Fruit fly (Drosophila melanogaster) whole organism, embryonic: ENCODE data around the gene CG43354.

Experiments
- Abd-B ChIP-seq: fragments of 200-800 bp; sonication (Bioruptor generic); optimal IDR thresholded peaks from 2 replicates; lab custom pipeline; 2018; ENCODE audit warnings: missing biosample characterization, mild to moderate bottlenecking, missing genetic modification characterization, moderate library complexity
- CG10267 ChIP-seq: fragments of 200-800 bp; sonication (Bioruptor generic); optimal IDR thresholded peaks from 2 replicates; lab custom pipeline; 2018; ENCODE audit warnings: missing biosample characterization, mild to moderate bottlenecking, missing genetic modification characterization, moderate library complexity
- CG11504 ChIP-seq: fragments of 200-800 bp; sonication (Bioruptor generic); optimal IDR thresholded peaks from 3 replicates; lab custom pipeline; 2019; ENCODE audit warnings: missing biosample characterization, mild to moderate bottlenecking, missing genetic modification characterization, moderate library complexity
- CG12155 ChIP-seq: fragments of 200-800 bp; sonication (Bioruptor generic); optimal IDR thresholded peaks from 3 replicates; lab custom pipeline; 2016; ENCODE audit warnings: missing biosample characterization, missing genetic modification characterization
- CG15073 ChIP-seq: fragments of 200-800 bp; sonication (Bioruptor generic); optimal IDR thresholded peaks from 2 replicates; lab custom pipeline; 2016; ENCODE audit warnings: missing biosample characterization, missing genetic modification characterization
- CG15696 ChIP-seq: fragments of 200-800 bp; sonication (Bioruptor generic); optimal IDR thresholded peaks from 2 replicates; lab custom pipeline; 2019; ENCODE audit warnings: missing biosample characterization, mild to moderate bottlenecking, missing genetic modification characterization, moderate library complexity
- CG16863 ChIP-seq: fragments of 200-800 bp; sonication (Bioruptor generic); optimal IDR thresholded peaks from 3 replicates; lab custom pipeline; 2016; ENCODE audit warnings: missing biosample characterization, missing genetic modification characterization
- CG17328 ChIP-seq: fragments of 200-800 bp; sonication (Bioruptor generic); IDR thresholded peaks from 2 replicates; pipeline ENCODE4 v1.3.6; 2022; ENCODE audit warnings: missing biosample characterization, missing genetic modification characterization
- CG2120 ChIP-seq: fragments of 200-800 bp; sonication (Bioruptor generic); optimal IDR thresholded peaks from 3 replicates; lab custom pipeline; 2016; ENCODE audit warnings: missing biosample characterization, missing genetic modification characterization
- CG31388 ChIP-seq: fragments of 200-800 bp; sonication (Bioruptor generic); optimal IDR thresholded peaks from 2 replicates; lab custom pipeline; 2016; ENCODE audit warnings: missing biosample characterization, missing genetic modification characterization
- CG31441 ChIP-seq: fragments of 200-800 bp; sonication (Bioruptor generic); IDR thresholded peaks from 2 replicates; pipeline ENCODE4 v1.3.6; 2022; ENCODE audit warnings: missing biosample characterization, missing genetic modification characterization
- CG34422 ChIP-seq: fragments of 200-800 bp; sonication (Bioruptor generic); IDR thresholded peaks from 3 replicates; pipeline ENCODE4 v1.3.6; 2022; ENCODE audit warnings: missing biosample characterization, missing genetic modification characterization
- CG43689 ChIP-seq: fragments of 200-800 bp; sonication (Bioruptor generic); IDR thresholded peaks from 2 replicates; pipeline ENCODE4 v1.3.6; 2022; ENCODE audit warnings: missing biosample characterization, missing genetic modification characterization
- CG4404 ChIP-seq: fragments of 200-800 bp; sonication (Bioruptor generic); IDR thresholded peaks from 2 replicates; pipeline ENCODE4 v1.3.6; 2022; ENCODE audit warnings: missing biosample characterization, missing genetic modification characterization
- CG5245 ChIP-seq: fragments of 200-800 bp; sonication (Bioruptor generic); optimal IDR thresholded peaks from 3 replicates; lab custom pipeline; 2016; ENCODE audit warnings: missing biosample characterization, missing genetic modification characterization
- CG6765 ChIP-seq: fragments of 200-800 bp; sonication (Bioruptor generic); optimal IDR thresholded peaks from 3 replicates; lab custom pipeline; 2017; ENCODE audit warnings: missing biosample characterization, mild to moderate bottlenecking, missing genetic modification characterization
- CG7839 ChIP-seq: fragments of 200-800 bp; sonication (Bioruptor generic); optimal IDR thresholded peaks from 3 replicates; lab custom pipeline; 2018; ENCODE audit warnings: missing biosample characterization, mild to moderate bottlenecking, missing genetic modification characterization, moderate library complexity
- CG9727 ChIP-seq: fragments of 200-800 bp; sonication (Bioruptor generic); optimal IDR thresholded peaks from 3 replicates; lab custom pipeline; 2017; ENCODE audit warnings: missing biosample characterization, mild to moderate bottlenecking, missing genetic modification characterization
- CG9932 ChIP-seq: fragments of 200-800 bp; sonication (Bioruptor generic); IDR thresholded peaks from 2 replicates; pipeline ENCODE4 v1.3.6; 2022; ENCODE audit warnings: missing biosample characterization, missing genetic modification characterization
- Dbx ChIP-seq: fragments of 200-800 bp; sonication (Bioruptor generic); IDR thresholded peaks from 3 replicates; pipeline ENCODE4 v1.3.6; 2022; ENCODE audit warnings: missing biosample characterization, missing genetic modification characterization
- Drgx ChIP-seq: fragments of 200-800 bp; sonication (Bioruptor generic); IDR thresholded peaks from 2 replicates; pipeline ENCODE4 v1.3.6; 2022; ENCODE audit warnings: missing biosample characterization, missing genetic modification characterization
- Fer2 ChIP-seq: fragments of 200-800 bp; sonication (Bioruptor generic); optimal IDR thresholded peaks from 2 replicates; lab custom pipeline; 2018; ENCODE audit warnings: missing biosample characterization, mild to moderate bottlenecking, missing genetic modification characterization, moderate library complexity
- Gsc ChIP-seq: fragments of 200-800 bp; sonication (Bioruptor generic); IDR thresholded peaks from 2 replicates; pipeline ENCODE4 v1.3.6; 2022; ENCODE audit warnings: missing biosample characterization, missing genetic modification characterization
- Hmr ChIP-seq: fragments of 200-800 bp; sonication (Bioruptor generic); optimal IDR thresholded peaks from 3 replicates; lab custom pipeline; 2017; ENCODE audit warnings: mild to moderate bottlenecking, missing biosample characterization, missing genetic modification reagents, missing genetic modification characterization
- Sin3A ChIP-seq: fragments of >200 bp; optimal IDR thresholded peaks from 2 replicates; lab custom pipeline; 2018
- Sox102F ChIP-seq: fragments of 200-800 bp; sonication (Bioruptor generic); optimal IDR thresholded peaks from 2 replicates; lab custom pipeline; 2018; ENCODE audit warnings: missing biosample characterization, mild to moderate bottlenecking, missing genetic modification characterization, moderate library complexity
- croc ChIP-seq: fragments of 200-800 bp; sonication (Bioruptor generic); conservative IDR thresholded peaks from 3 replicates; pipeline ENCODE4 v1.3.6; 2022; ENCODE audit warnings: missing biosample characterization, missing genetic modification characterization
- dm ChIP-seq: fragments of 200-800 bp; sonication (Bioruptor generic); optimal IDR thresholded peaks from 3 replicates; lab custom pipeline; 2016; ENCODE audit warnings: missing biosample characterization, missing genetic modification characterization
- dmrt11E ChIP-seq: fragments of 200-800 bp; sonication (Bioruptor generic); optimal IDR thresholded peaks from 3 replicates; lab custom pipeline; 2018; ENCODE audit warnings: missing biosample characterization, mild to moderate bottlenecking, missing genetic modification characterization, moderate library complexity
- dmrt99B ChIP-seq: fragments of 200-800 bp; sonication (Bioruptor generic); optimal IDR thresholded peaks from 2 replicates; lab custom pipeline; 2018; ENCODE audit warnings: missing biosample characterization, mild to moderate bottlenecking, missing genetic modification characterization, moderate library complexity
- fd96Cb ChIP-seq: fragments of 200-800 bp; sonication (Bioruptor generic); optimal IDR thresholded peaks from 2 replicates; lab custom pipeline; 2018; ENCODE audit warnings: missing biosample characterization, mild to moderate bottlenecking, missing genetic modification characterization, moderate library complexity
- gem ChIP-seq: fragments of 200-800 bp; sonication (Bioruptor generic); optimal IDR thresholded peaks from 2 replicates; lab custom pipeline; 2019; ENCODE audit warnings: missing biosample characterization, mild to moderate bottlenecking, missing genetic modification characterization, moderate library complexity
- insv ChIP-seq, 2 experiments: fragments of 200-800 bp; sonication (Bioruptor generic); optimal IDR thresholded peaks; 3 replicates each; lab custom pipeline; 2016 to 2018; ENCODE audit warnings: missing biosample characterization in 2 of 2, missing genetic modification characterization in 2 of 2
- klu ChIP-seq: fragments of 200-800 bp; sonication (Bioruptor generic); IDR thresholded peaks from 2 replicates; pipeline ENCODE4 v1.3.6; 2022; ENCODE audit warnings: missing biosample characterization, missing genetic modification characterization
- lab ChIP-seq: fragments of 200-800 bp; sonication (Bioruptor generic); optimal IDR thresholded peaks from 3 replicates; lab custom pipeline; 2017; ENCODE audit warnings: missing biosample characterization, missing genetic modification characterization, mild to moderate bottlenecking, moderate library complexity, missing genetic modification reagents
- lmd ChIP-seq: fragments of 200-800 bp; sonication (Bioruptor generic); IDR thresholded peaks from 2 replicates; pipeline ENCODE4 v1.3.6; 2022; ENCODE audit warnings: missing biosample characterization, missing genetic modification characterization
- lola ChIP-seq, 3 experiments: fragments of >200 bp in 2 of 3; fragments of 200-800 bp in 1 of 3; sonication (Bioruptor generic) in 1 of 3; optimal IDR thresholded peaks; 2 replicates each; lab custom pipeline; 2017 to 2019; ENCODE audit warnings: missing biosample characterization in 3 of 3, missing genetic modification characterization in 3 of 3, mild to moderate bottlenecking in 1 of 3, moderate library complexity in 1 of 3
- nom ChIP-seq: fragments of 200-800 bp; sonication (Bioruptor generic); optimal IDR thresholded peaks from 2 replicates; lab custom pipeline; 2017; ENCODE audit warnings: missing biosample characterization, missing genetic modification characterization, mild to moderate bottlenecking, moderate library complexity, missing genetic modification reagents
- prd ChIP-seq, 3 experiments: fragments of >200 bp in 2 of 3; fragments of 200-800 bp in 1 of 3; sonication (Bioruptor generic) in 1 of 3; optimal IDR thresholded peaks in 2 of 3; IDR thresholded peaks in 1 of 3; 2 replicates in 2 of 3; 3 replicates in 1 of 3; pipeline versions ENCODE4 v1.3.6 to Lab custom; 2017 to 2022; ENCODE audit warnings: missing biosample characterization in 1 of 3, missing genetic modification characterization in 1 of 3
- ranshi ChIP-seq: fragments of 200-800 bp; sonication (Bioruptor generic); IDR thresholded peaks from 2 replicates; pipeline ENCODE4 v1.3.6; 2022; ENCODE audit warnings: missing biosample characterization, missing genetic modification characterization
- run ChIP-seq: fragments of 200-800 bp; sonication (Bioruptor generic); optimal IDR thresholded peaks from 3 replicates; lab custom pipeline; 2018; ENCODE audit warnings: missing biosample characterization, mild to moderate bottlenecking, missing genetic modification characterization
- slbo ChIP-seq: fragments of 200-800 bp; sonication (Bioruptor generic); IDR thresholded peaks from 2 replicates; pipeline ENCODE4 v1.3.6; 2022; ENCODE audit warnings: missing biosample characterization, missing genetic modification characterization
- zen ChIP-seq: fragments of 200-800 bp; sonication (Bioruptor generic); optimal IDR thresholded peaks from 3 replicates; lab custom pipeline; 2018; ENCODE audit warnings: missing biosample characterization, mild to moderate bottlenecking, missing genetic modification characterization, moderate library complexity

Gene CG43354

dm6 chr2L:18287171-18287570, 22.1 kb downstream of the CG43354 start:
- TF ChIP-seq lmd (0 out of 2 replicates have a peak, but pooled peaks have one; percentile 19), dmrt11E (tag; lab: Kevin White, UChicago) (peak; percentile 16), run (no peak), Dbx (no peak), Abd-B (GFP tag; lab: Kevin White, UChicago) (peak; percentile 14), CG10267 (tag; lab: Kevin White, UChicago) (peak; percentile 39), CG43689 (GFP tag; lab: Robert Waterston, UW) (no peak), lab (GFP tag; lab: Kevin White, UChicago) (peak; percentile 10), Gsc (GFP tag; lab: Robert Waterston, UW) (peak; percentile 13; the same call in 1 of the 2 replicates), lola (GFP tag; optimal IDR thresholded peaks at IDR 0.05; lab: Kevin White, UChicago) (no peak), Sin3A (lab: Kevin White, UChicago) (no peak), CG9727 (GFP tag; lab: Kevin White, UChicago) (peak; percentile 34), prd (optimal IDR thresholded peaks at IDR 0.05; lab: Kevin White, UChicago) (no peak), prd (GFP tag; IDR thresholded peaks at IDR 0.05; lab: Robert Waterston, UW) (peak; percentile 68; the same call in 2 of the 3 replicates), CG17328 (GFP tag; lab: Robert Waterston, UW) (0 out of 2 replicates have a peak, but pooled peaks have one; percentile 17), ranshi (GFP tag; lab: Robert Waterston, UW) (0 out of 2 replicates have a peak, but pooled peaks have one; percentile 20), CG34422 (0 out of 3 replicates have a peak, but pooled peaks have one; percentile 13), zen (tag; lab: Kevin White, UChicago) (peak; percentile 50), CG4404 (GFP tag; lab: Robert Waterston, UW) (peak; percentile 40; the same call in 1 of the 2 replicates), croc (peak; percentile 30; the same call in 1 of the 3 replicates), CG11504 (tag; lab: Kevin White, UChicago) (peak; percentile 35), CG31441 (GFP tag; lab: Robert Waterston, UW) (peak; percentile 22; the same call in 1 of the 2 replicates), Drgx (peak; percentile 20; the same call in 1 of the 2 replicates), CG15696 (peak; percentile 12), dmrt99B (tag; lab: Kevin White, UChicago) (peak; percentile 24), CG7839 (tag; lab: Kevin White, UChicago) (peak; percentile 63), fd96Cb (peak; percentile 19), Sox102F (GFP tag; lab: Kevin White, UChicago) (peak; percentile 2), CG16863 (no peak), CG5245 (GFP tag; lab: Kevin White, UChicago) (peak; percentile 38), CG12155 (GFP tag; lab: Kevin White, UChicago) (no peak), Hmr (GFP tag; lab: Kevin White, UChicago) (no peak), CG9932 (GFP tag; lab: Robert Waterston, UW) (0 out of 2 replicates have a peak, but pooled peaks have one; percentile 4), Fer2 (tag; lab: Kevin White, UChicago) (no peak)

dm6 chr2L:18285620-18286019, 23.6 kb downstream of the CG43354 start, which contains the start of gene CG31787:
Gene CG31787 (minus strand): TSS chr2L:18285720.
- TF ChIP-seq CG15073 (GFP tag; lab: Kevin White, UChicago) (no peak), slbo (no peak), CG2120 (GFP tag; lab: Kevin White, UChicago) (no peak), gem (tag; lab: Kevin White, UChicago) (no peak), CG31388 (GFP tag; lab: Kevin White, UChicago) (no peak), dm (no peak), nom (GFP tag; lab: Kevin White, UChicago) (no peak), CG6765 (GFP tag; lab: Kevin White, UChicago) (no peak), insv (GFP tag; optimal IDR thresholded peaks at IDR 0.05; lab: Kevin White, UChicago) (no peak), klu (no peak)
